Worm (Caenorhabditis elegans) whole organism, early embryonic: ENCODE results near the gene T01D3.6.

Experiments
- B0310.2 ChIP-seq: sonication (generic microtip); optimal IDR thresholded peaks from 2 replicates; lab custom pipeline; 2016; ENCODE audit warnings: mild to moderate bottlenecking, missing genetic modification characterization, missing compliant biosample characterization
- F13C5.2 ChIP-seq: sonication (generic microtip); optimal IDR thresholded peaks from 2 replicates; lab custom pipeline; 2017; ENCODE audit warnings: mild to moderate bottlenecking, missing genetic modification characterization, inconsistent platforms, missing compliant biosample characterization
- aly-1 ChIP-seq: sonication (generic microtip); optimal IDR thresholded peaks from 2 replicates; lab custom pipeline; 2016; ENCODE audit warnings: missing genetic modification characterization, missing compliant biosample characterization
- ama-1 ChIP-seq: fragments of 150-350 bp; optimal IDR thresholded peaks from 2 replicates; lab custom pipeline; 2014
- ceh-13 ChIP-seq: fragments of 200-800 bp; sonication (Bioruptor generic); optimal IDR thresholded peaks from 2 replicates; lab custom pipeline; 2018; ENCODE audit warnings: mild to moderate bottlenecking, missing genetic modification characterization, missing compliant biosample characterization
- ceh-36 ChIP-seq: sonication (generic microtip); optimal IDR thresholded peaks from 2 replicates; lab custom pipeline; 2016; ENCODE audit warnings: missing genetic modification characterization, inconsistent platforms, missing compliant biosample characterization
- ets-7 ChIP-seq: sonication (generic microtip); optimal IDR thresholded peaks from 2 replicates; lab custom pipeline; 2016; ENCODE audit warnings: missing genotype, missing genetic modification characterization, missing compliant biosample characterization
- flt-1 ChIP-seq: fragments of 200-800 bp; sonication (Bioruptor generic); IDR thresholded peaks from 2 replicates; pipeline ENCODE4 v1.3.6; 2022; ENCODE audit warnings: missing genetic modification characterization, missing compliant biosample characterization
- hmbx-1 ChIP-seq: sonication (generic microtip); optimal IDR thresholded peaks from 2 replicates; lab custom pipeline; 2016; ENCODE audit warnings: mild to moderate bottlenecking, missing genetic modification characterization, missing compliant biosample characterization
- hmg-4 ChIP-seq: fragments of 200-800 bp; sonication (Bioruptor generic); optimal IDR thresholded peaks from 2 replicates; lab custom pipeline; 2018; ENCODE audit warnings: mild to moderate bottlenecking, missing genetic modification characterization, missing compliant biosample characterization
- hnd-1 ChIP-seq: sonication (generic microtip); optimal IDR thresholded peaks from 2 replicates; lab custom pipeline; 2016; ENCODE audit warnings: missing genetic modification characterization, missing compliant biosample characterization
- pes-1 ChIP-seq: fragments of 200-800 bp; sonication (Bioruptor generic); IDR thresholded peaks from 2 replicates; pipeline ENCODE4 v1.3.6; 2022; ENCODE audit warnings: missing genetic modification reagents, missing genetic modification characterization, missing compliant biosample characterization
- scrt-1 ChIP-seq: fragments of 200-800 bp; sonication (Bioruptor generic); IDR thresholded peaks from 2 replicates; pipeline ENCODE4 v1.3.6; 2022; ENCODE audit warnings: missing genetic modification characterization, missing compliant biosample characterization
- sea-1 ChIP-seq: fragments of 200-800 bp; sonication (Bioruptor generic); conservative IDR thresholded peaks from 2 replicates; pipeline ENCODE4 v1.3.6; 2022; ENCODE audit warnings: missing genetic modification characterization, missing compliant biosample characterization
- tbx-11 ChIP-seq: fragments of 200-800 bp; sonication (Bioruptor generic); IDR thresholded peaks from 2 replicates; pipeline ENCODE4 v1.3.6; 2022; ENCODE audit warnings: missing genetic modification characterization, missing compliant biosample characterization
- tbx-37 ChIP-seq: fragments of 200-800 bp; sonication (Bioruptor generic); conservative IDR thresholded peaks from 2 replicates; pipeline ENCODE4 v1.3.6; 2022; ENCODE audit warnings: missing genetic modification reagents, missing genetic modification characterization, missing compliant biosample characterization
- tra-4 ChIP-seq: sonication (generic microtip); optimal IDR thresholded peaks from 2 replicates; lab custom pipeline; 2017; ENCODE audit warnings: missing genetic modification characterization, missing compliant biosample characterization

Gene T01D3.6

DNA sequence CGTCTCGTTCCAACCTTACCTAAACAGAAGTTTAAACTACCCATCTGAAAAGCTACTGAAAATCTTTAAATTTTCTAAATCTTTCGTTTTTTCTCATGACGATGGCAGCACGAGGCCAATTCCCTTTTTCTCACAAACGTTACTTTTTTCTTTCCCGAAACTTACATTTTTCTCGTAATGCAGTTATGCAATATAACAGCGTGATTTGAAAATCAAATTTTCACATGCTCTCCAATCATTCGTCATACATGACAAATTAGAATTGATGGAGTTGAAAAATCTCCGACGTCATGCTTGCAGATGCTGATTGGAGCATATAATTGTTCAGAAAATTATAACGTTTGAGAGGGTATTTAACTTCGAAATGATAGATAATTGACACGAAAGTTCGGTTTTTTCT lies 47.1 kb downstream of the T01D3.6 start:
- no peak for TF ChIP-seq B0310.2
- no peak for TF ChIP-seq pes-1 (GFP tag; lab: Robert Waterston, UW)
- no peak for TF ChIP-seq hmbx-1 (tag; lab: Kevin White, UChicago)
- no peak for TF ChIP-seq sea-1 (GFP tag; lab: Robert Waterston, UW)
- TF ChIP-seq tbx-11, result no peak
- no peak for TF ChIP-seq flt-1 (GFP tag; lab: Robert Waterston, UW)
- TF ChIP-seq ama-1, result no peak
- no peak for TF ChIP-seq F13C5.2 (tag; lab: Kevin White, UChicago)
- no peak for TF ChIP-seq hnd-1 (tag; lab: Kevin White, UChicago)

DNA sequence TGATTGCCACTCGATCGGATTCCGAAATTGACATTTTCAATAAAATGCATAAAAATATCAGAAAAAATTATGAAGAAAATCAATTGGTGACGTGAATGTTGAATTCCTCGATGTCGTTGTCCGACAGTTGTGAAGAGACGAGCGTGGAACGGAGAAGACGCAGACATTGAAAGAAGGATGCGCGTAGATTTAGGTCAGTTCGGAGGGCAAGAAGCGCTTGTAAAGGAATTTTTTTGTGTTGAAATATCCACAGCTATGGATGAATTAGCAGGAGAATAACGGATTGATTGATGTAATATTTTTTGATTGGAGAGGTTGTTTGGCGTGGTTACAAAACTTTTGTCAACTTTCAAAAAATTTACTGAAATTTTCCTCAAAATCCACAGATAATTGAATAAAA lies 51.8 kb downstream of the T01D3.6 start, which contains the start of gene F20G2.3:
Gene F20G2.3 (minus strand): TSS at position 101 of the 400 bp plus-strand sequence.
- no peak for TF ChIP-seq F13C5.2 (tag; lab: Kevin White, UChicago)
- TF ChIP-seq hnd-1 (tag; lab: Kevin White, UChicago), result no peak
- no peak for TF ChIP-seq sea-1 (GFP tag; lab: Robert Waterston, UW)
- no peak for TF ChIP-seq tbx-37
- TF ChIP-seq flt-1 (GFP tag; lab: Robert Waterston, UW), result no peak

DNA sequence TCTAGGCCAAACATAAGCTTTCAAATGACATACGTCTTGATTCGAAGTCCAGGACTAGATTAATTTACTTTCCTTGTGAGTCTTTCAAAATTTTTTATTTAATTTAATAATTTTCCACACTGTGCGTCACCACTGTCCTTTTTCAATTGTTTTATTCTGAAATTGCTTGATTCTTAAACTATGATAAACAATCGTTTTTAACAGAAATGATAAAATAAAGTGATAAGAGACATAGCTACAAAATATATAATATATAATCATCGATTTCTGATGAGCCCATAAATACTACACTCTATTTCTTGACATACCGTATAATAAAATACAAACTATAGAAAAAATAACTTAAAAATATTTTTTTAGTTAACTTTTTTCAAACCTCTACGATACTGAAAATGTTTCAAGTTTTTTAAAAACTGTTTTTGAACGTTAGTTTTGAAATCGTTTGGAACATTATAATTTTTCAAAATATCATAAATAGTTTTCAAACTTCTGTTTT lies 52.4 kb downstream of the T01D3.6 start, which contains the start of gene nas-24:
Gene nas-24 (plus strand): TSS at position 446 of the 496 bp plus-strand sequence.
- TF ChIP-seq tra-4 (tag; lab: Kevin White, UChicago) (no peak), aly-1 (tag; lab: Kevin White, UChicago) (no peak), sea-1 (GFP tag; lab: Robert Waterston, UW) (no peak), F13C5.2 (tag; lab: Kevin White, UChicago) (no peak), scrt-1 (GFP tag; lab: Robert Waterston, UW) (no peak), pes-1 (GFP tag; lab: Robert Waterston, UW) (no peak), ceh-13 (no peak), ceh-36 (tag; lab: Kevin White, UChicago) (no peak), hnd-1 (tag; lab: Kevin White, UChicago) (no peak), hmg-4 (GFP tag; lab: Kevin White, UChicago) (no peak), hmbx-1 (tag; lab: Kevin White, UChicago) (no peak), tbx-11 (no peak), ets-7 (tag; lab: Kevin White, UChicago) (no peak)
